Worm (Caenorhabditis elegans): ENCODE data around the gene E02C12.9.

DNA sequence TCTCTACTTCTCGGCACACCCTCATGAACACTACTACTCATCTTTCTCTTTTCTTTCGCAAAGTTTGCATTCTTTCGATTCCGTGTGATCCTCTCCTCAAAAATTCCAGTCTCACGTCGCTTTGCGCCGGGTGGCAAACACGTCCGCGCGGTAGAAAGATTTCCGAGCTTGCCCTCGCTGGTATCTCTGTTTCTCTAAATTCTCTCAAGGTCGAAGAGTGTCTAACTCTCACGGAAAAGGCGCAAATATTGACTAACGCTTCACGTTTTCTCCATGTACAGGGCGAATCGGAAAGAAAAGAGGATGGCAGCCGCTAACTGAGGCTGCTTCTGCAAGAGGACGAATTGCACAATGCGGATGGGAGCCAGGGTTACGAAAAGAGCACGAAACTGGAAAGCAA is 47.5 kb upstream of the E02C12.9 start:
- TF ChIP-seq nhr-90 (tag; optimal IDR thresholded peaks at IDR 0.05; ENCODE audit: poor library complexity) (no peak), nhr-28 (tag; optimal IDR thresholded peaks at IDR 0.05) (no peak), lin-39 (tag; optimal IDR thresholded peaks at IDR 0.05) (no peak), lin-35 (GFP tag; optimal IDR thresholded peaks at IDR 0.05) (peak in 1 of 2 experiments; percentile 1), elt-3 (tag; optimal IDR thresholded peaks at IDR 0.05) (no peak), unc-62 (GFP tag; optimal IDR thresholded peaks at IDR 0.05) (no peak), nhr-47 (tag; optimal IDR thresholded peaks at IDR 0.05) (no peak), C16A3.4 (tag; optimal IDR thresholded peaks at IDR 0.05) (no peak), ces-1 (GFP tag; optimal IDR thresholded peaks at IDR 0.05) (no peak), ztf-11 (tag; optimal IDR thresholded peaks at IDR 0.05) (no peak), sox-4 (tag; optimal IDR thresholded peaks at IDR 0.05) (no peak), sptf-1 (tag; optimal IDR thresholded peaks at IDR 0.05) (no peak), nhr-77 (tag; optimal IDR thresholded peaks at IDR 0.05) (no peak)

All from whole organism, L1 larva.